Worm (Caenorhabditis elegans) whole organism, dauer: ENCODE data around the gene ZK105.3.

ENCODE experiments used
- unc-62 ChIP-seq: sonication (generic microtip); optimal IDR thresholded peaks from 2 replicates; lab custom pipeline; 2017; ENCODE audit warnings: missing biosample characterization, missing genetic modification reagents, missing genetic modification characterization

ZK105.3 gene

DNA sequence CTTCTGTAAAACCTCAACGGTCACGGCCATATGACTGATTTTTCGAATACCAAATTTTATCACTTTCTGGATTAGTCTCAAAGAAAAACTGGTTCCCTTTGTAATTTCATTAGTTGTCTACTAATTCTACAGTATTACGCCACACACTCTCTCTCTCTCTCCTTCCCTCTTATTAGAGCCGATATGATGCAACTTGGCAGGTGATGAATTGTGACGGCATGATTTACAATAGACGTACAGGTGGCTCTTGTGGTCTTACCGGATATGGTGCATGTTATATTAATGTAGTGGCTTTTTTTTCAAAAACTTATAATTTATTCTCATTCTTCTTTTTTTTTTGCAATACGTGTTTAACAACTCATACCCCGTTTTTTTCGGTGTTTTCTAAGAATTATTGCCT is 45.0 kb downstream of the ZK105.3 start:
- TF ChIP-seq unc-62 (GFP tag; lab: Kevin White, UChicago), result no peak

DNA sequence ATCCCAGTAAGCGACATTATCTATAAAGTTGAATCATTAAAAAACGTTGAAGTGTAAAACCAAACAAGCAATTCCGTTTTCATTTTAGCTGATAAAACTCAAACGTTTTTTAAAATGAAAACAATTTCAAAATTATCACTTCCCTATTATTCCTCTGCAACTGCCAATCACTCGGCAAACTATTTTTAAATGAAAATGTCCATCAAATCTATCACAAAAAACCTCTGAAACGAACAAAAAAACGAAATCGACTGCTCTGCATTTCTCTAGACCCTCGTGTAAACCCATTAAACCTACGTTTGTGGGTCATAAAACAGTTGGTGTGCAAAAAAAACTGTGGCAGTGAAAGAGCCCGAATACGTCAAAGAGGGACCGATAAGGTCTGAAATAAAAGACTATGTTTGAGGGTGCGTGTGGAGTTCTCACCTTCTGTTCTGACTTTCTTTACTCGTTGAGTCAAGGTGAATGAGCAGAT is 45.6 kb downstream of the ZK105.3 start, which contains the start of gene fbxl-5:
TSS of gene fbxl-5 (plus strand) at position 425 of the 475 bp plus-strand sequence.
- TF ChIP-seq unc-62 (GFP tag; lab: Kevin White, UChicago), result no peak

DNA sequence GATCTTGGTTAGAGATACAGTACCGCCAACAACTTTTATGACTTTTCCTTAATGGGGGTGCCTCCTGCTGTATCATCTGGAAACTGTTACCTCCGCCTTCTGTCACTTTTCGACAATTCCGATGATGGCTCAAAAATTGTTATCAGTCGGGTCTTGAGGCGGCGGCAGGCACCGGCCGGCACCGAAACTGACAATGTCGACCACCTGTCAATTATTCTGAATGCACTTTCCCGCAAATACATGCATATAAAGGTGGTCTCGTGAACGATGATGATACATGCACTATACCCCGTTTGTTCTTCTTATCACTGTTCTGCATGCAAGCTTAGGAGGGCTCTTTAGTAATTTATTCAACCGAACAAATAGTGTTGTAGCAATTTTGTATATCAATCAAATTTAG is 47.1 kb downstream of the ZK105.3 start:
- TF ChIP-seq unc-62 (GFP tag; lab: Kevin White, UChicago), result no peak

DNA sequence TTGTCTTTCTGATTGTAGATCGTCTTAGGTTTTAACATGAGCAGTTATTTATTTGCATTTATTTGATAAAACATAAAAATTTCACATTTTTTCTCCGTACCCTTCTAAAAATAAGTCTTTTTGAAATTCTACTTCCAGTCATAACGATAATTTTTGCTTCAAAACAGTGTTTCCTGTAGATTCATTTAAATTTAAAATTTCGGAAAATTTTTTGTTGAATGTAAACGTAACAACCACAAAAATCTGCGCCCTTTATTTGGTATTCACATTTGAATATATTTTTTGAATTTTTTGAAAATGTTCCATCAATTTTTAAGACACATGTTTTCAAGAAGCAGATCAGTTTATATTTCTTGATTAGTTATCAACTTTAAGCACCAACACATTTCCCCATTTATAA is 48.4 kb downstream of the ZK105.3 start:
- TF ChIP-seq unc-62 (GFP tag; lab: Kevin White, UChicago), result no peak

DNA sequence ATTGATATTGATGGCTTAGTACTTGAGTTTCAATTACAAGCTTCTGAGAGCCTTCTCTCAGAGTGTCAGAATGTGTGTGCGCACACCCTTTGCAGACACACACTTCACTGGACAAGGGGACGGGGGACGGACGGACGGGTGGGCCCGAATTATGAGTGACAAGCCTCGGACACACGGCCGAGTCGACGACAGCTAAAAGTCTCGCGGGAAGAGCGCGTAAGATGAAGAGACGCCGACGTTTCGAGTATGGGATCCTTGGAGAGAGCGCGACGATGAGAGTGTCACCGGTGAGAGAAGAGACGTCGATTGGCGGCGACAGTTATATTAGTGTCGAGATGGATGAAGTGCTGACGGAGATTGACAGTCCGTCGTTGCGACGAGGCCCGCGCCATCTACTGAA is 49.0 kb downstream of the ZK105.3 start:
- TF ChIP-seq unc-62 (GFP tag; lab: Kevin White, UChicago), result no peak

DNA sequence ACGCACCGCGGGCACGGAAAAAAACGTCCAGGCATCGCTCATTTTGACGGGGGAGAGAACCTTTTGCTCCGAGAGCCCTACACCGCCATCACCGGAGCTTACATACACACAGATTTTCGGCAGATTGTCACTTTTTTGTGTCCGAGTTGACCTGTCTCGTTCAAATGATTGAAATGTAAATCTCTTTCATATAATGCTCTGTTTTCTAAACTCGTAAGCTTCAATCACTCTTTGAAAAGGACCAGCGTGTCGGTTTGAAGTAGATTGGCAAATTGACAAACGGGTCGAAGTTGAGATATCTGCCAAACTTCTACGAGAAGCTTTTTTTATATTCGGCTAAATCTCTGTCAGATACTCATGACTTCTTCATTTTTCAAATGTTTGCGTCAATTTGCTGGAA is 50.2 kb downstream of the ZK105.3 start:
- no peak for TF ChIP-seq unc-62 (GFP tag; lab: Kevin White, UChicago)

DNA sequence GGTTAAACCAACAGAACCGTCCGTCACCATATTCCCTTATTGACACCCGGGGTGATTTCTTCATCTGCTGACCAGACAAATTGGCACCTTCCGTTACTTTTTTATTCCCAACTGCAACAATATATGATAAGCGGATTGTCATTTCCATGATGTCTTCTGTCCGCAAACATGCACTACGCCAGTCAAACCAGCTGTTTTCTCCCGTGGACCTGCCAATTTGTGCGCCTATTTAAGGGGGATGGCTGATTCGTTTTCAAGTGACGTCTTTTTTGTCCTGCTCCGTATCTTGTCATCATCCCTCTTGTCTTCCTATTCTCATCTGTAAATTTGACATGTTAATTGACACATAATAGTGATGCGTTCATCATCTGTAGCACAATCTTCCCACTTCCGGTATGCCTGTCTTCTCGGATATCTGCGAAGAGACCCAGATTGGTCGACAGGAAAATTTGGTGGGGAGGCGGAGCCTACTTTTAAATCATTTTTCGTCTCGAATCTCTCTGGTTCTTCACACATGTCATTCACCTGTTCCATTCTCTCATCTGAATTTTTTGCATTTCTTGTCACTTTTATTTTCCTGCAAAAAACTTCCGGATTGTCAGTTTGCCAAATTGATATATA is 51.2 kb downstream of the ZK105.3 start:
- no peak for TF ChIP-seq unc-62 (GFP tag; lab: Kevin White, UChicago)

DNA sequence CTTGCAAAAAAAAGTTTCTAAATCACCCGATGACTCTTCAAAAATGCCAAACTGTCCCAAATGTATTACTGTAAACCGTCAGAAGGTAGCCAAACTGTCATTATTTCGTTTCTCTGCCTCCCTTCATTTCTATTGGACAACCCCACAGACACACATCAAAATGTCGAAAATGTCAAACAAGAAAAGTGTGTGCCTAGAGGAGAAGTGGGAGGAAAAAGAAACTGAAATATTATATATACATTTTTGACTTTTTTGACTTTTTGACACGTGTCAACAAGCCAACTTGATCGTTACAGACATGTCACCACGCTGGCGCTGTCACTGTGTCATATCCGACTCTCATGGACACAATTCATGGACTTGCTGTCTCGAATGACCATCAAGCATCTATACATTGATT is 52.8 kb downstream of the ZK105.3 start:
- TF ChIP-seq unc-62 (GFP tag; lab: Kevin White, UChicago), result no peak
